Fruit fly (Drosophila melanogaster) whole organism, embryonic: Measurements from ENCODE around the gene CG15337.

Source experiments
- Blimp-1 ChIP-seq: fragments of 200-800 bp; sonication (Bioruptor generic); optimal IDR thresholded peaks from 3 replicates; lab custom pipeline; 2018; ENCODE audit warnings: missing biosample characterization, missing genetic modification characterization, mild to moderate bottlenecking, moderate library complexity, missing genetic modification reagents
- CG10267 ChIP-seq: fragments of 200-800 bp; sonication (Bioruptor generic); optimal IDR thresholded peaks from 2 replicates; lab custom pipeline; 2018; ENCODE audit warnings: missing biosample characterization, mild to moderate bottlenecking, missing genetic modification characterization, moderate library complexity
- CG11085 ChIP-seq: fragments of 200-800 bp; sonication (Bioruptor generic); IDR thresholded peaks from 2 replicates; pipeline ENCODE4 v1.3.6; 2022; ENCODE audit warnings: missing biosample characterization, missing genetic modification characterization
- CG12071 ChIP-seq: fragments of 200-800 bp; sonication (Bioruptor generic); optimal IDR thresholded peaks from 3 replicates; lab custom pipeline; 2018; ENCODE audit warnings: missing biosample characterization, mild to moderate bottlenecking, missing genetic modification characterization
- CG12236 ChIP-seq: fragments of 200-800 bp; sonication (Bioruptor generic); optimal IDR thresholded peaks from 2 replicates; lab custom pipeline; 2016; ENCODE audit warnings: missing biosample characterization, missing genetic modification characterization
- CG12942 ChIP-seq: fragments of 200-800 bp; sonication (Bioruptor generic); optimal IDR thresholded peaks from 3 replicates; lab custom pipeline; 2016; ENCODE audit warnings: missing biosample characterization, missing genetic modification characterization
- CG1603 ChIP-seq: fragments of 200-800 bp; sonication (Bioruptor generic); optimal IDR thresholded peaks from 2 replicates; lab custom pipeline; 2019; ENCODE audit warnings: missing biosample characterization, mild to moderate bottlenecking, missing genetic modification characterization, moderate library complexity
- CG16815 ChIP-seq: fragments of 200-800 bp; sonication (Bioruptor generic); optimal IDR thresholded peaks from 3 replicates; lab custom pipeline; 2017; ENCODE audit warnings: missing biosample characterization, mild to moderate bottlenecking, missing genetic modification characterization
- CG17186 ChIP-seq: fragments of 200-800 bp; sonication (Bioruptor generic); optimal IDR thresholded peaks from 3 replicates; lab custom pipeline; 2017; ENCODE audit warnings: missing biosample characterization, missing genetic modification reagents, missing genetic modification characterization
- CG17829 ChIP-seq: fragments of 200-800 bp; optimal IDR thresholded peaks from 2 replicates; lab custom pipeline; 2019; ENCODE audit warnings: missing biosample characterization, mild to moderate bottlenecking, missing genetic modification characterization, moderate library complexity
- CG3995 ChIP-seq: fragments of 200-800 bp; sonication (Bioruptor generic); optimal IDR thresholded peaks from 3 replicates; lab custom pipeline; 2016; ENCODE audit warnings: missing biosample characterization, missing genetic modification characterization
- CG4328 ChIP-seq: fragments of 200-800 bp; sonication (Bioruptor generic); optimal IDR thresholded peaks from 3 replicates; lab custom pipeline; 2017; ENCODE audit warnings: missing biosample characterization, missing genetic modification reagents, missing genetic modification characterization
- CG5245 ChIP-seq: fragments of 200-800 bp; sonication (Bioruptor generic); optimal IDR thresholded peaks from 3 replicates; lab custom pipeline; 2016; ENCODE audit warnings: missing biosample characterization, missing genetic modification characterization
- CG6272 ChIP-seq: fragments of 200-800 bp; sonication (Bioruptor generic); IDR thresholded peaks from 2 replicates; pipeline ENCODE4 v1.3.6; 2022; ENCODE audit warnings: missing biosample characterization, missing genetic modification characterization
- CG7357 ChIP-seq: fragments of 200-800 bp; sonication (Bioruptor generic); IDR thresholded peaks from 3 replicates; pipeline ENCODE4 v1.3.6; 2022; ENCODE audit warnings: missing biosample characterization, missing genetic modification characterization
- CG7556 ChIP-seq: fragments of 200-800 bp; sonication (Bioruptor generic); optimal IDR thresholded peaks from 2 replicates; lab custom pipeline; 2017; ENCODE audit warnings: missing biosample characterization, mild to moderate bottlenecking, missing genetic modification characterization
- CG7928 ChIP-seq: fragments of 200-800 bp; sonication (Bioruptor generic); optimal IDR thresholded peaks from 2 replicates; lab custom pipeline; 2017; ENCODE audit warnings: missing biosample characterization, mild to moderate bottlenecking, missing genetic modification characterization
- CG8765 ChIP-seq: fragments of 200-800 bp; sonication (Bioruptor generic); IDR thresholded peaks from 2 replicates; pipeline ENCODE4 v1.3.6; 2022; ENCODE audit warnings: missing biosample characterization, missing genetic modification characterization
- CG9797 ChIP-seq: fragments of 200-800 bp; sonication (Bioruptor generic); optimal IDR thresholded peaks from 3 replicates; lab custom pipeline; 2018; ENCODE audit warnings: missing biosample characterization, mild to moderate bottlenecking, missing genetic modification characterization
- Dbx ChIP-seq: fragments of 200-800 bp; sonication (Bioruptor generic); IDR thresholded peaks from 3 replicates; pipeline ENCODE4 v1.3.6; 2022; ENCODE audit warnings: missing biosample characterization, missing genetic modification characterization
- Dip3 ChIP-seq: fragments of 200-800 bp; sonication (Bioruptor generic); optimal IDR thresholded peaks from 3 replicates; lab custom pipeline; 2016; ENCODE audit warnings: missing biosample characterization, missing genetic modification characterization
- Dll ChIP-seq: fragments of 200-800 bp; sonication (Bioruptor generic); IDR thresholded peaks from 4 replicates; pipeline ENCODE4 v1.3.6; 2022; ENCODE audit warnings: missing biosample characterization, missing genetic modification characterization; ENCODE audit not compliant: partially characterized antibody
- Eip74EF ChIP-seq, 2 experiments: fragments of 200-800 bp in 1 of 2; fragments of >200 bp in 1 of 2; sonication (Bioruptor generic) in 1 of 2; optimal IDR thresholded peaks; 2 replicates each; lab custom pipeline; 2017 to 2019; ENCODE audit warnings: missing biosample characterization in 2 of 2, missing genetic modification characterization in 2 of 2, mild to moderate bottlenecking in 1 of 2, moderate library complexity in 1 of 2
- HHEX ChIP-seq: fragments of 200-800 bp; sonication (Bioruptor generic); optimal IDR thresholded peaks from 3 replicates; lab custom pipeline; 2017; ENCODE audit warnings: missing biosample characterization, mild to moderate bottlenecking, missing genetic modification characterization, missing genetic modification reagents
- HLH3B ChIP-seq: fragments of 200-800 bp; sonication (Bioruptor generic); IDR thresholded peaks from 2 replicates; pipeline ENCODE4 v1.3.6; 2022; ENCODE audit warnings: missing biosample characterization, missing genetic modification characterization
- MTF-1 ChIP-seq: fragments of 200-800 bp; sonication (Bioruptor generic); optimal IDR thresholded peaks from 2 replicates; lab custom pipeline; 2018; ENCODE audit warnings: missing biosample characterization, mild to moderate bottlenecking, missing genetic modification characterization, borderline replicate concordance
- Mrtf ChIP-seq: fragments of 200-800 bp; sonication (Bioruptor generic); IDR thresholded peaks from 3 replicates; pipeline ENCODE4 v1.3.6; 2022; ENCODE audit warnings: missing biosample characterization, missing genetic modification characterization
- Neu2 ChIP-seq: fragments of 200-800 bp; sonication (Bioruptor generic); optimal IDR thresholded peaks from 3 replicates; lab custom pipeline; 2016; ENCODE audit warnings: missing biosample characterization, missing genetic modification characterization, borderline replicate concordance
- Rfx ChIP-seq: fragments of 200-800 bp; sonication (Bioruptor generic); IDR thresholded peaks from 2 replicates; pipeline ENCODE4 v1.3.6; 2022; ENCODE audit warnings: missing biosample characterization, missing genetic modification characterization
- Spps ChIP-seq: fragments of 200-800 bp; sonication (Bioruptor generic); optimal IDR thresholded peaks from 2 replicates; lab custom pipeline; 2018; ENCODE audit warnings: missing biosample characterization, mild to moderate bottlenecking, missing genetic modification characterization
- Trl ChIP-seq, 3 experiments: fragments of >200 bp in 2 of 3; fragments of 200-800 bp in 1 of 3; sonication (Bioruptor generic) in 1 of 3; optimal IDR thresholded peaks; 2 replicates in 1 of 3; 3 replicates in 2 of 3; lab custom pipeline; 2016 to 2017; ENCODE audit warnings: missing biosample characterization in 1 of 3, missing genetic modification characterization in 1 of 3
- aop ChIP-seq: fragments of 200-800 bp; sonication (Bioruptor generic); IDR thresholded peaks from 2 replicates; pipeline ENCODE4 v1.3.6; 2022; ENCODE audit warnings: missing biosample characterization, missing genetic modification characterization
- br ChIP-seq: fragments of >200 bp; optimal IDR thresholded peaks from 2 replicates; lab custom pipeline; 2017
- bsh ChIP-seq, 2 experiments: fragments of 200-800 bp; sonication (Bioruptor generic); optimal IDR thresholded peaks; 2 replicates each; lab custom pipeline; 2017 to 2018; ENCODE audit warnings: mild to moderate bottlenecking in 2 of 2, missing biosample characterization in 2 of 2, missing genetic modification characterization in 2 of 2, moderate library complexity in 1 of 2
- chn ChIP-seq: fragments of 200-800 bp; sonication (Bioruptor generic); optimal IDR thresholded peaks from 2 replicates; lab custom pipeline; 2016; ENCODE audit warnings: missing biosample characterization, missing genetic modification characterization
- da ChIP-seq: fragments of 200-800 bp; sonication (Bioruptor generic); optimal IDR thresholded peaks from 2 replicates; lab custom pipeline; 2016; ENCODE audit warnings: missing biosample characterization, missing genetic modification characterization
- dpn ChIP-seq, 2 experiments: fragments of 200-800 bp; sonication (Bioruptor generic); optimal IDR thresholded peaks; 3 replicates each; lab custom pipeline; 2016; ENCODE audit warnings: missing biosample characterization in 2 of 2, missing genetic modification characterization in 2 of 2
- dysf ChIP-seq: fragments of 200-800 bp; sonication (Bioruptor generic); IDR thresholded peaks from 3 replicates; pipeline ENCODE4 v1.3.6; 2022; ENCODE audit warnings: missing biosample characterization, missing genetic modification characterization
- gro ChIP-seq: fragments of 200-800 bp; sonication (Bioruptor generic); optimal IDR thresholded peaks from 2 replicates; lab custom pipeline; 2016; ENCODE audit warnings: missing biosample characterization, missing genetic modification characterization
- gsb ChIP-seq: fragments of 200-800 bp; sonication (Bioruptor generic); IDR thresholded peaks from 2 replicates; pipeline ENCODE4 v1.3.6; 2022; ENCODE audit warnings: missing biosample characterization, missing genetic modification characterization
- hkb ChIP-seq, 2 experiments: fragments of 200-800 bp in 1 of 2; fragments of >200 bp in 1 of 2; sonication (Bioruptor generic) in 1 of 2; IDR thresholded peaks in 1 of 2; optimal IDR thresholded peaks in 1 of 2; 2 replicates each; pipeline versions ENCODE4 v1.3.6 to Lab custom; 2017 to 2022; ENCODE audit warnings: missing biosample characterization in 1 of 2, missing genetic modification characterization in 1 of 2
- jumu ChIP-seq: fragments of 200-800 bp; sonication (Bioruptor generic); optimal IDR thresholded peaks from 3 replicates; lab custom pipeline; 2016; ENCODE audit warnings: missing biosample characterization, missing genetic modification characterization
- oc ChIP-seq: fragments of 200-800 bp; sonication (Bioruptor generic); optimal IDR thresholded peaks from 2 replicates; lab custom pipeline; 2018; ENCODE audit warnings: missing biosample characterization, mild to moderate bottlenecking, missing genetic modification characterization, moderate library complexity
- peb ChIP-seq: fragments of 200-800 bp; sonication (Bioruptor generic); IDR thresholded peaks from 2 replicates; pipeline ENCODE4 v1.3.6; 2022; ENCODE audit warnings: missing biosample characterization, missing genetic modification characterization
- psq ChIP-seq: fragments of 200-800 bp; sonication (Bioruptor generic); optimal IDR thresholded peaks from 2 replicates; lab custom pipeline; 2017; ENCODE audit warnings: missing biosample characterization, missing genetic modification characterization
- slbo ChIP-seq: fragments of 200-800 bp; sonication (Bioruptor generic); IDR thresholded peaks from 2 replicates; pipeline ENCODE4 v1.3.6; 2022; ENCODE audit warnings: missing biosample characterization, missing genetic modification characterization
- tin ChIP-seq: fragments of 200-800 bp; sonication (Bioruptor generic); optimal IDR thresholded peaks from 3 replicates; lab custom pipeline; 2016; ENCODE audit warnings: missing biosample characterization, missing genetic modification characterization
- trem ChIP-seq: fragments of 200-800 bp; optimal IDR thresholded peaks from 3 replicates; lab custom pipeline; 2019; ENCODE audit warnings: missing biosample characterization, mild to moderate bottlenecking, missing genetic modification characterization, moderate library complexity
- unpg ChIP-seq: fragments of 200-800 bp; sonication (Bioruptor generic); optimal IDR thresholded peaks from 3 replicates; lab custom pipeline; 2018; ENCODE audit warnings: missing biosample characterization, mild to moderate bottlenecking, missing genetic modification characterization, moderate library complexity

The CG15337 gene

dm6 chrX:8178165-8178955 is 18.5 kb downstream of the CG15337 start, which contains the start of gene sdt (continued):
- no peak for TF ChIP-seq CG8765 (GFP tag; lab: Robert Waterston, UW)
- no peak for TF ChIP-seq HHEX (GFP tag; lab: Kevin White, UChicago)
- TF ChIP-seq Neu2 (GFP tag; lab: Kevin White, UChicago) = no peak
- no peak for TF ChIP-seq gsb (GFP tag; lab: Robert Waterston, UW)
- TF ChIP-seq CG5245 = no peak
- TF ChIP-seq br (lab: Kevin White, UChicago) = no peak
- no peak for TF ChIP-seq bsh (GFP tag; optimal IDR thresholded peaks at IDR 0.05; lab: Kevin White, UChicago)
- no peak for TF ChIP-seq CG9797 (GFP tag; lab: Kevin White, UChicago)
- no peak for TF ChIP-seq CG7357 (GFP tag; lab: Robert Waterston, UW)
- TF ChIP-seq Trl (optimal IDR thresholded peaks at IDR 0.05; lab: Kevin White, UChicago) = no peak
- no peak for TF ChIP-seq Trl (GFP tag; optimal IDR thresholded peaks at IDR 0.05; lab: Kevin White, UChicago)
- no peak for TF ChIP-seq jumu
- TF ChIP-seq Mrtf (GFP tag; lab: Robert Waterston, UW) = no peak
- no peak for TF ChIP-seq CG10267 (tag; lab: Kevin White, UChicago)
- no peak for TF ChIP-seq Spps
- TF ChIP-seq Dbx = no peak
- no peak for TF ChIP-seq CG7928 (GFP tag; lab: Kevin White, UChicago)
- no peak for TF ChIP-seq Dip3 (GFP tag; lab: Kevin White, UChicago)
- no peak for TF ChIP-seq CG17186 (GFP tag; lab: Kevin White, UChicago)
- TF ChIP-seq da (GFP tag; lab: Kevin White, UChicago) = no peak
- no peak for TF ChIP-seq gro (GFP tag; lab: Kevin White, UChicago)
- no peak for TF ChIP-seq unpg (GFP tag; lab: Kevin White, UChicago)
- no peak for TF ChIP-seq CG12942 (GFP tag; lab: Kevin White, UChicago)
- TF ChIP-seq psq = no peak
- TF ChIP-seq CG1603 (tag; lab: Kevin White, UChicago) = peak; percentile 2
- peak in 1 of 2 experiments; percentile 4 for TF ChIP-seq dpn (GFP tag; optimal IDR thresholded peaks at IDR 0.05; lab: Kevin White, UChicago)
- TF ChIP-seq Rfx (GFP tag; lab: Robert Waterston, UW) = no peak; the same call in 1 of the 2 replicates
- no peak for TF ChIP-seq Dll (GFP tag; lab: Robert Waterston, UW)
- TF ChIP-seq hkb (optimal IDR thresholded peaks at IDR 0.05; lab: Kevin White, UChicago) = no peak
- TF ChIP-seq hkb (GFP tag; IDR thresholded peaks at IDR 0.05; lab: Robert Waterston, UW) = no peak
- TF ChIP-seq aop (GFP tag; lab: Robert Waterston, UW) = no peak
- no peak for TF ChIP-seq dysf (GFP tag; lab: Robert Waterston, UW)
- no peak for TF ChIP-seq CG11085
- no peak for TF ChIP-seq CG4328 (GFP tag; lab: Kevin White, UChicago)
- TF ChIP-seq oc (tag; lab: Kevin White, UChicago) = no peak
- no peak for TF ChIP-seq CG6272 (GFP tag; lab: Robert Waterston, UW)
- peak in 1 of 2 experiments; percentile 40 for TF ChIP-seq Eip74EF (GFP tag; optimal IDR thresholded peaks at IDR 0.05; lab: Kevin White, UChicago)
- TF ChIP-seq CG12071 (GFP tag; lab: Kevin White, UChicago) = no peak
- no peak for TF ChIP-seq HLH3B
- TF ChIP-seq MTF-1 (GFP tag; lab: Kevin White, UChicago) = no peak
- no peak for TF ChIP-seq tin
- TF ChIP-seq peb (GFP tag; lab: Robert Waterston, UW) = no peak
- no peak for TF ChIP-seq slbo (GFP tag; lab: Robert Waterston, UW)
- TF ChIP-seq CG12236 (GFP tag; lab: Kevin White, UChicago) = no peak
- no peak for TF ChIP-seq Blimp-1 (GFP tag; lab: Kevin White, UChicago)
- no peak for TF ChIP-seq CG3995 (GFP tag; lab: Kevin White, UChicago)
- no peak for TF ChIP-seq chn (GFP tag; lab: Kevin White, UChicago)
- TF ChIP-seq CG17829 (tag; lab: Kevin White, UChicago) = no peak
- peak; percentile 57 for TF ChIP-seq CG7556 (GFP tag; lab: Kevin White, UChicago)
- TF ChIP-seq trem (tag; lab: Kevin White, UChicago) = no peak
- no peak for TF ChIP-seq CG16815 (GFP tag; lab: Kevin White, UChicago)
